Worm (Caenorhabditis elegans) whole organism, late embryonic: ENCODE data around the gene btb-2.

Experiments used
- C08G9.2 ChIP-seq: sonication (generic microtip); optimal IDR thresholded peaks from 2 replicates; lab custom pipeline; 2016; ENCODE audit warnings: mild to moderate bottlenecking, missing genetic modification characterization, moderate library complexity, missing compliant biosample characterization
- K02D7.2 ChIP-seq: sonication (generic microtip); optimal IDR thresholded peaks from 2 replicates; lab custom pipeline; 2017; ENCODE audit warnings: mild to moderate bottlenecking, missing genetic modification characterization, missing compliant biosample characterization
- T23F11.4 ChIP-seq: fragments of 200-800 bp; sonication (Bioruptor generic); optimal IDR thresholded peaks from 2 replicates; lab custom pipeline; 2018; ENCODE audit warnings: mild to moderate bottlenecking, missing genetic modification characterization, missing compliant biosample characterization
- ceh-18 ChIP-seq: sonication (generic microtip); optimal IDR thresholded peaks from 2 replicates; lab custom pipeline; 2016; ENCODE audit warnings: missing genetic modification characterization, missing compliant biosample characterization
- ceh-2 ChIP-seq: sonication (generic microtip); optimal IDR thresholded peaks from 2 replicates; lab custom pipeline; 2016; ENCODE audit warnings: missing genotype, missing genetic modification characterization, missing compliant biosample characterization
- ceh-22 ChIP-seq: sonication (generic microtip); optimal IDR thresholded peaks from 2 replicates; lab custom pipeline; 2017; ENCODE audit warnings: missing biosample characterization, missing genetic modification characterization
- ceh-30 ChIP-seq: fragments of 150-350 bp; optimal IDR thresholded peaks from 2 replicates; lab custom pipeline; 2014; ENCODE audit warnings: missing biosample characterization, missing genetic modification characterization
- ceh-31 ChIP-seq: sonication (generic microtip); optimal IDR thresholded peaks from 2 replicates; lab custom pipeline; 2016; ENCODE audit warnings: missing genetic modification characterization, missing compliant biosample characterization
- ceh-34 ChIP-seq: sonication (generic microtip); optimal IDR thresholded peaks from 2 replicates; lab custom pipeline; 2016; ENCODE audit warnings: mild to moderate bottlenecking, missing genetic modification characterization, missing compliant biosample characterization
- ceh-45 ChIP-seq: fragments of 200-800 bp; sonication (Bioruptor generic); IDR thresholded peaks from 2 replicates; pipeline ENCODE4 v1.3.6; 2022; ENCODE audit warnings: missing genetic modification reagents, missing genetic modification characterization, missing compliant biosample characterization
- ceh-6 ChIP-seq: fragments of 200-800 bp; sonication (Bioruptor generic); optimal IDR thresholded peaks from 2 replicates; lab custom pipeline; 2018; ENCODE audit warnings: mild to moderate bottlenecking, missing genetic modification characterization, missing compliant biosample characterization
- ceh-9 ChIP-seq: sonication (generic microtip); optimal IDR thresholded peaks from 2 replicates; lab custom pipeline; 2016; ENCODE audit warnings: mild to moderate bottlenecking, missing genetic modification characterization, inconsistent platforms, missing compliant biosample characterization
- che-1 ChIP-seq: sonication (generic microtip); optimal IDR thresholded peaks from 2 replicates; lab custom pipeline; 2016; ENCODE audit warnings: mild to moderate bottlenecking, missing genetic modification characterization, missing compliant biosample characterization
- dmd-4 ChIP-seq: sonication (generic microtip); optimal IDR thresholded peaks from 2 replicates; lab custom pipeline; 2016; ENCODE audit warnings: borderline replicate concordance, missing genetic modification characterization, missing compliant biosample characterization
- dve-1 ChIP-seq: sonication (generic microtip); optimal IDR thresholded peaks from 2 replicates; lab custom pipeline; 2017; ENCODE audit warnings: antibody characterized with exemption, mild to moderate bottlenecking, missing genetic modification characterization, missing compliant biosample characterization
- elt-2 ChIP-seq: sonication (generic microtip); optimal IDR thresholded peaks from 2 replicates; lab custom pipeline; 2016; ENCODE audit warnings: missing genetic modification reagents, missing genetic modification characterization, missing compliant biosample characterization
- elt-4 ChIP-seq: sonication (generic microtip); optimal IDR thresholded peaks from 2 replicates; lab custom pipeline; 2016; ENCODE audit warnings: missing genetic modification characterization, missing compliant biosample characterization
- ets-4 ChIP-seq: sonication (generic microtip); optimal IDR thresholded peaks from 2 replicates; lab custom pipeline; 2016; ENCODE audit warnings: missing genetic modification characterization, missing compliant biosample characterization
- fkh-10 ChIP-seq: fragments of 150-350 bp; optimal IDR thresholded peaks from 2 replicates; lab custom pipeline; 2014; ENCODE audit warnings: missing biosample characterization, missing genetic modification reagents, missing genetic modification characterization
- gmeb-2 ChIP-seq: sonication (generic microtip); optimal IDR thresholded peaks from 2 replicates; lab custom pipeline; 2016; ENCODE audit warnings: missing genetic modification characterization, inconsistent platforms, missing compliant biosample characterization
- hlh-15 ChIP-seq: sonication (generic microtip); optimal IDR thresholded peaks from 2 replicates; lab custom pipeline; 2016; ENCODE audit warnings: missing genetic modification characterization, missing compliant biosample characterization
- hlh-30 ChIP-seq: sonication (generic microtip); optimal IDR thresholded peaks from 2 replicates; lab custom pipeline; 2017; ENCODE audit warnings: antibody characterized with exemption, missing genetic modification characterization, missing compliant biosample characterization; ENCODE audit not compliant: insufficient read depth
- hlh-8 ChIP-seq: sonication (generic microtip); optimal IDR thresholded peaks from 2 replicates; lab custom pipeline; 2016; ENCODE audit warnings: missing genotype, missing genetic modification characterization, missing compliant biosample characterization
- lim-6 ChIP-seq: sonication (generic microtip); optimal IDR thresholded peaks from 2 replicates; lab custom pipeline; 2016; ENCODE audit warnings: missing genetic modification characterization, missing compliant biosample characterization
- madf-2 ChIP-seq: sonication (generic microtip); optimal IDR thresholded peaks from 2 replicates; lab custom pipeline; 2017; ENCODE audit warnings: missing genetic modification characterization, missing compliant biosample characterization
- mec-3 ChIP-seq: sonication (generic microtip); optimal IDR thresholded peaks from 2 replicates; lab custom pipeline; 2016; ENCODE audit warnings: borderline replicate concordance, missing genetic modification characterization, missing compliant biosample characterization
- nhr-11 ChIP-seq: fragments of 150-350 bp; optimal IDR thresholded peaks from 2 replicates; lab custom pipeline; 2014; ENCODE audit warnings: missing biosample characterization, missing genetic modification characterization
- odd-2 ChIP-seq: sonication (generic microtip); optimal IDR thresholded peaks from 2 replicates; lab custom pipeline; 2017; ENCODE audit warnings: antibody characterized with exemption, mild to moderate bottlenecking, missing genetic modification characterization, missing compliant biosample characterization
- pag-3 ChIP-seq: sonication (generic microtip); optimal IDR thresholded peaks from 2 replicates; lab custom pipeline; 2016; ENCODE audit warnings: missing compliant biosample characterization, missing genetic modification characterization, borderline replicate concordance
- pat-9 ChIP-seq: fragments of 200-800 bp; sonication (Bioruptor generic); optimal IDR thresholded peaks from 2 replicates; lab custom pipeline; 2018; ENCODE audit warnings: mild to moderate bottlenecking, missing genetic modification characterization, moderate library complexity, missing compliant biosample characterization
- pha-2 ChIP-seq: sonication (generic microtip); optimal IDR thresholded peaks from 2 replicates; lab custom pipeline; 2017; ENCODE audit warnings: mild to moderate bottlenecking, missing genetic modification characterization, missing compliant biosample characterization
- pqm-1 ChIP-seq: sonication (generic microtip); optimal IDR thresholded peaks from 2 replicates; lab custom pipeline; 2016; ENCODE audit warnings: missing genetic modification characterization, missing compliant biosample characterization
- pros-1 ChIP-seq: fragments of 150-350 bp; optimal IDR thresholded peaks from 2 replicates; lab custom pipeline; 2014; ENCODE audit warnings: missing biosample characterization, missing genetic modification reagents, missing genetic modification characterization
- ref-2 ChIP-seq: sonication (generic microtip); optimal IDR thresholded peaks from 2 replicates; lab custom pipeline; 2016; ENCODE audit warnings: missing genetic modification characterization, missing compliant biosample characterization
- sdc-2 ChIP-seq: sonication (generic microtip); optimal IDR thresholded peaks from 2 replicates; lab custom pipeline; 2016; ENCODE audit warnings: missing genotype, missing genetic modification characterization, missing compliant biosample characterization
- sox-2 ChIP-seq: fragments of 200-800 bp; sonication (Bioruptor generic); IDR thresholded peaks from 2 replicates; pipeline ENCODE4 v1.3.6; 2022; ENCODE audit warnings: missing genetic modification reagents, missing genetic modification characterization, missing compliant biosample characterization
- sox-4 ChIP-seq: sonication (generic microtip); optimal IDR thresholded peaks from 2 replicates; lab custom pipeline; 2017; ENCODE audit warnings: mild to moderate bottlenecking, missing genetic modification characterization, inconsistent platforms, missing compliant biosample characterization
- syd-9 ChIP-seq: sonication (generic microtip); optimal IDR thresholded peaks from 2 replicates; lab custom pipeline; 2016; ENCODE audit warnings: mild to moderate bottlenecking, missing genetic modification characterization, moderate library complexity, missing compliant biosample characterization
- tbx-2 ChIP-seq: sonication (generic microtip); optimal IDR thresholded peaks from 2 replicates; lab custom pipeline; 2016; ENCODE audit warnings: missing genetic modification characterization, missing compliant biosample characterization
- tbx-7 ChIP-seq: sonication (generic microtip); optimal IDR thresholded peaks from 2 replicates; lab custom pipeline; 2016; ENCODE audit warnings: missing genotype, missing genetic modification characterization, missing compliant biosample characterization
- unc-42 ChIP-seq: sonication (generic microtip); optimal IDR thresholded peaks from 2 replicates; lab custom pipeline; 2016; ENCODE audit warnings: missing genotype, missing genetic modification characterization, missing compliant biosample characterization
- unc-86 ChIP-seq: sonication (generic microtip); optimal IDR thresholded peaks from 2 replicates; lab custom pipeline; 2016; ENCODE audit warnings: missing genetic modification characterization, missing compliant biosample characterization
- zip-5 ChIP-seq: sonication (generic microtip); optimal IDR thresholded peaks from 2 replicates; lab custom pipeline; 2016; ENCODE audit warnings: missing genetic modification characterization, missing compliant biosample characterization
- ztf-16 ChIP-seq: sonication (generic microtip); optimal IDR thresholded peaks from 2 replicates; lab custom pipeline; 2017; ENCODE audit warnings: missing genetic modification characterization, missing compliant biosample characterization

Gene btb-2

ce11 chrII:6377381-6377948 is 24.3 kb upstream of the btb-2 start:
- TF ChIP-seq sox-4 (tag; lab: Kevin White, UChicago) (no peak), ets-4 (no peak), ceh-9 (tag; lab: Kevin White, UChicago) (no peak), K02D7.2 (tag; lab: Kevin White, UChicago) (no peak), elt-2 (tag; lab: Kevin White, UChicago) (no peak), odd-2 (tag; lab: Kevin White, UChicago) (no peak), T23F11.4 (GFP tag; lab: Kevin White, UChicago) (no peak), mec-3 (tag; lab: Kevin White, UChicago) (no peak), madf-2 (tag; lab: Kevin White, UChicago) (no peak), zip-5 (tag; lab: Kevin White, UChicago) (no peak), ceh-30 (tag; lab: Kevin White, UChicago) (no peak), gmeb-2 (tag; lab: Kevin White, UChicago) (no peak), nhr-11 (tag; lab: Kevin White, UChicago) (no peak), ceh-2 (tag; lab: Kevin White, UChicago) (no peak), pag-3 (no peak), ceh-18 (no peak), ceh-22 (tag; lab: Kevin White, UChicago) (no peak), pat-9 (tag; lab: Kevin White, UChicago) (no peak), elt-4 (tag; lab: Kevin White, UChicago) (no peak)

ce11 chrII:6379038-6379563 is 22.6 kb upstream of the btb-2 start:
- TF ChIP-seq dve-1 (no peak), elt-2 (tag; lab: Kevin White, UChicago) (no peak), che-1 (no peak), ceh-31 (tag; lab: Kevin White, UChicago) (no peak), ceh-34 (tag; lab: Kevin White, UChicago) (no peak), ztf-16 (tag; lab: Kevin White, UChicago) (no peak), unc-42 (no peak), C08G9.2 (tag; lab: Kevin White, UChicago) (no peak), ceh-2 (tag; lab: Kevin White, UChicago) (no peak)

DNA sequence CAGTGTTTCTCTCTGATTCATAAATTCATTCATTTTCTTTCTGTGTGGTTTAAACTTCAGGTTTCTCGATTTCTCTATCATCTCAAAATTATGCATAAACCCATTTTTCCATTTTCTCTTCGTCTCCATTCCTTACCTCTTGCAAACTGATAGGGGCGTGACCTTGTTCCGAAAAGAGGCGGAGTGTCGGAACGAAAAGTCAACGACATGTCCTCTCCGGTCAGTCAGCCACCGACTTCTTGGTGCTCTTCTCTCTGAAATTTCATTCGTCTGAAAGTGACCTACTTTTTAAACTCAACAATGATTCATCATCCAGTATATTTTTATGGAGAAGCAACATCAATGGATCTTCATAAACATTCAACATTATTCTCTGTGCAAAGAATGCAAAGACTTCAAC is 20.9 kb upstream of the btb-2 start, which contains the start of gene F58F12.12:
F58F12.12 (plus strand) TSS at position 301 of the 400 bp plus-strand sequence.
- TF ChIP-seq ets-4, result no peak

ce11 chrII:6383183-6383695 is 18.5 kb upstream of the btb-2 start, which contains the start of gene F58F12.1:
Gene F58F12.1, plus strand, starts transcription at chrII:6383645.
- TF ChIP-seq tbx-2 (tag; lab: Kevin White, UChicago), result peak; percentile 88
- TF ChIP-seq hlh-15 (tag; lab: Kevin White, UChicago), result no peak
- TF ChIP-seq lim-6, result no peak
- TF ChIP-seq ztf-16 (tag; lab: Kevin White, UChicago), result no peak
- no peak for TF ChIP-seq syd-9 (tag; lab: Kevin White, UChicago)
- TF ChIP-seq madf-2 (tag; lab: Kevin White, UChicago), result no peak
- TF ChIP-seq ceh-45 (GFP tag; lab: Robert Waterston, UW), result no peak
- no peak for TF ChIP-seq pha-2 (tag; lab: Kevin White, UChicago)
- no peak for TF ChIP-seq ceh-30 (tag; lab: Kevin White, UChicago)
- TF ChIP-seq sox-2 (GFP tag; lab: Robert Waterston, UW), result no peak
- TF ChIP-seq hlh-30 (tag; lab: Kevin White, UChicago), result no peak
- TF ChIP-seq T23F11.4 (GFP tag; lab: Kevin White, UChicago), result no peak
- TF ChIP-seq ceh-6 (GFP tag; lab: Kevin White, UChicago), result no peak
- no peak for TF ChIP-seq fkh-10 (GFP tag; lab: Kevin White, UChicago)
- TF ChIP-seq pqm-1, result peak; percentile 14
- TF ChIP-seq ref-2 (tag; lab: Kevin White, UChicago), result peak; percentile 56
- no peak for TF ChIP-seq mec-3 (tag; lab: Kevin White, UChicago)
- TF ChIP-seq ceh-31 (tag; lab: Kevin White, UChicago), result peak; percentile 93
- TF ChIP-seq odd-2 (tag; lab: Kevin White, UChicago), result no peak
- peak; percentile 14 for TF ChIP-seq unc-86 (tag; lab: Kevin White, UChicago)
- TF ChIP-seq sdc-2 (tag; lab: Kevin White, UChicago), result no peak
- TF ChIP-seq hlh-8 (tag; lab: Kevin White, UChicago), result peak; percentile 71
- no peak for TF ChIP-seq dve-1
- no peak for TF ChIP-seq pros-1
- peak; percentile 74 for TF ChIP-seq tbx-7 (tag; lab: Kevin White, UChicago)
- TF ChIP-seq ets-4, result peak; percentile 82
- TF ChIP-seq dmd-4 (tag; lab: Kevin White, UChicago), result peak; percentile 28
- no peak for TF ChIP-seq ceh-22 (tag; lab: Kevin White, UChicago)
- peak; percentile 48 for TF ChIP-seq elt-2 (tag; lab: Kevin White, UChicago)
